Worm (Caenorhabditis elegans): ENCODE results near the gene grwd-1.

grwd-1 gene

ce11 chrIII:5153137-5153536, at the start of gene grwd-1, which contains the start of gene rbm-42:
Gene grwd-1, plus strand, starts transcription at chrIII:5153464.
Gene rbm-42, minus strand, starts transcription at chrIII:5153229.
- no peak for TF ChIP-seq unc-62 (GFP tag; optimal IDR thresholded peaks at IDR 0.05)

- no peak for TF ChIP-seq unc-62 (GFP tag; optimal IDR thresholded peaks at IDR 0.05)
Measured at ce11 chrIII:5105485-5105884, 47.8 kb upstream of the grwd-1 start.

ce11 chrIII:5106893-5107471, 46.3 kb upstream of the grwd-1 start, which contains the start of gene dpy-17:
Gene dpy-17, plus strand, starts transcription at chrIII:5107330.
- TF ChIP-seq unc-62 (GFP tag; optimal IDR thresholded peaks at IDR 0.05), result no peak

- no peak for TF ChIP-seq unc-62 (GFP tag; optimal IDR thresholded peaks at IDR 0.05)
Measured at ce11 chrIII:5107959-5108358, 45.3 kb upstream of the grwd-1 start.

ce11 chrIII:5108746-5109145, 44.5 kb upstream of the grwd-1 start:
- TF ChIP-seq unc-62 (GFP tag; optimal IDR thresholded peaks at IDR 0.05), result no peak

- no peak for TF ChIP-seq unc-62 (GFP tag; optimal IDR thresholded peaks at IDR 0.05)
Measured at ce11 chrIII:5109401-5109800, 43.9 kb upstream of the grwd-1 start, which contains the start of gene sax-2. Gene sax-2, plus strand, starts transcription at chrIII:5109701.

ce11 chrIII:5112399-5112798, 40.9 kb upstream of the grwd-1 start:
- TF ChIP-seq unc-62 (GFP tag; optimal IDR thresholded peaks at IDR 0.05), result no peak

- TF ChIP-seq unc-62 (GFP tag; optimal IDR thresholded peaks at IDR 0.05), result no peak
Measured at ce11 chrIII:5112998-5113397, 40.3 kb upstream of the grwd-1 start.

ce11 chrIII:5119063-5119462, 34.2 kb upstream of the grwd-1 start:
- no peak for TF ChIP-seq unc-62 (GFP tag; optimal IDR thresholded peaks at IDR 0.05)

- TF ChIP-seq unc-62 (GFP tag; optimal IDR thresholded peaks at IDR 0.05), result no peak
Measured at ce11 chrIII:5120593-5120992, 32.7 kb upstream of the grwd-1 start.

- no peak for TF ChIP-seq unc-62 (GFP tag; optimal IDR thresholded peaks at IDR 0.05)
Measured at ce11 chrIII:5124385-5124784, 28.9 kb upstream of the grwd-1 start.

- no peak for TF ChIP-seq unc-62 (GFP tag; optimal IDR thresholded peaks at IDR 0.05)
Measured at ce11 chrIII:5125759-5126158, 27.5 kb upstream of the grwd-1 start.

ce11 chrIII:5126988-5127387, 26.3 kb upstream of the grwd-1 start:
- TF ChIP-seq unc-62 (GFP tag; optimal IDR thresholded peaks at IDR 0.05), result no peak

- TF ChIP-seq unc-62 (GFP tag; optimal IDR thresholded peaks at IDR 0.05), result no peak
Measured at ce11 chrIII:5129261-5129660, 24.0 kb upstream of the grwd-1 start.

ce11 chrIII:5130654-5131053, 22.6 kb upstream of the grwd-1 start:
- no peak for TF ChIP-seq unc-62 (GFP tag; optimal IDR thresholded peaks at IDR 0.05)

ce11 chrIII:5134506-5134905, 18.8 kb upstream of the grwd-1 start:
- TF ChIP-seq unc-62 (GFP tag; optimal IDR thresholded peaks at IDR 0.05), result no peak

- TF ChIP-seq unc-62 (GFP tag; optimal IDR thresholded peaks at IDR 0.05), result no peak
Measured at ce11 chrIII:5136033-5136597, 17.1 kb upstream of the grwd-1 start, which contains the start of gene tbx-2. Gene tbx-2, minus strand, starts transcription at chrIII:5136296.

ce11 chrIII:5137099-5137498, 16.2 kb upstream of the grwd-1 start:
- TF ChIP-seq unc-62 (GFP tag; optimal IDR thresholded peaks at IDR 0.05), result no peak
